Fruit fly (Drosophila melanogaster) whole organism, embryonic: ENCODE results near the gene Scgbeta.

ENCODE experiments used
- B-H1 ChIP-seq: fragments of 200-800 bp; sonication (Bioruptor generic); IDR thresholded peaks from 3 replicates; pipeline ENCODE4 v1.3.6; 2022; ENCODE audit warnings: missing biosample characterization, missing genetic modification characterization
- Bteb2 ChIP-seq: fragments of 200-800 bp; sonication (Bioruptor generic); optimal IDR thresholded peaks from 2 replicates; lab custom pipeline; 2016; ENCODE audit warnings: missing biosample characterization, missing genetic modification characterization
- CG10462 ChIP-seq: fragments of 200-800 bp; sonication (Bioruptor generic); optimal IDR thresholded peaks from 2 replicates; lab custom pipeline; 2016; ENCODE audit warnings: missing biosample characterization, missing genetic modification characterization
- CG12155 ChIP-seq: fragments of 200-800 bp; sonication (Bioruptor generic); optimal IDR thresholded peaks from 3 replicates; lab custom pipeline; 2016; ENCODE audit warnings: missing biosample characterization, missing genetic modification characterization
- CG12391 ChIP-seq: fragments of 200-800 bp; sonication (Bioruptor generic); optimal IDR thresholded peaks from 3 replicates; lab custom pipeline; 2018; ENCODE audit warnings: missing biosample characterization, mild to moderate bottlenecking, missing genetic modification characterization, moderate library complexity
- CG12942 ChIP-seq: fragments of 200-800 bp; sonication (Bioruptor generic); optimal IDR thresholded peaks from 3 replicates; lab custom pipeline; 2016; ENCODE audit warnings: missing biosample characterization, missing genetic modification characterization
- CG13123 ChIP-seq: fragments of 200-800 bp; sonication (Bioruptor generic); optimal IDR thresholded peaks from 2 replicates; lab custom pipeline; 2016; ENCODE audit warnings: missing biosample characterization, missing genetic modification characterization
- CG13624 ChIP-seq: fragments of 200-800 bp; sonication (Bioruptor generic); optimal IDR thresholded peaks from 2 replicates; lab custom pipeline; 2016; ENCODE audit warnings: missing biosample characterization, missing genetic modification characterization
- CG15479 ChIP-seq: fragments of 200-800 bp; sonication (Bioruptor generic); optimal IDR thresholded peaks from 3 replicates; lab custom pipeline; 2019; ENCODE audit warnings: missing biosample characterization, mild to moderate bottlenecking, missing genetic modification characterization, moderate library complexity
- CG16815 ChIP-seq: fragments of 200-800 bp; sonication (Bioruptor generic); optimal IDR thresholded peaks from 3 replicates; lab custom pipeline; 2017; ENCODE audit warnings: missing biosample characterization, mild to moderate bottlenecking, missing genetic modification characterization
- CG17361 ChIP-seq: fragments of 200-800 bp; sonication (Bioruptor generic); IDR thresholded peaks from 3 replicates; pipeline ENCODE4 v1.3.6; 2022; ENCODE audit warnings: missing biosample characterization, missing genetic modification characterization
- CG17568 ChIP-seq: fragments of 200-800 bp; sonication (Bioruptor generic); optimal IDR thresholded peaks from 2 replicates; lab custom pipeline; 2018; ENCODE audit warnings: missing biosample characterization, mild to moderate bottlenecking, missing genetic modification characterization, moderate library complexity
- CG17829 ChIP-seq: fragments of 200-800 bp; optimal IDR thresholded peaks from 2 replicates; lab custom pipeline; 2019; ENCODE audit warnings: missing biosample characterization, mild to moderate bottlenecking, missing genetic modification characterization, moderate library complexity
- CG18619 ChIP-seq: fragments of 200-800 bp; sonication (Bioruptor generic); optimal IDR thresholded peaks from 3 replicates; lab custom pipeline; 2017; ENCODE audit warnings: missing biosample characterization, mild to moderate bottlenecking, missing genetic modification characterization
- CG31224 ChIP-seq: fragments of 200-800 bp; sonication (Bioruptor generic); IDR thresholded peaks from 2 replicates; pipeline ENCODE4 v1.3.6; 2022; ENCODE audit warnings: missing biosample characterization, missing genetic modification characterization
- CG31365 ChIP-seq: fragments of 200-800 bp; sonication (Bioruptor generic); optimal IDR thresholded peaks from 2 replicates; lab custom pipeline; 2018; ENCODE audit warnings: missing biosample characterization, mild to moderate bottlenecking, missing genetic modification characterization
- CG32767 ChIP-seq: fragments of 200-800 bp; sonication (Bioruptor generic); IDR thresholded peaks from 2 replicates; pipeline ENCODE4 v1.3.6; 2022; ENCODE audit warnings: missing biosample characterization, missing genetic modification characterization
- CG3407 ChIP-seq: fragments of 200-800 bp; sonication (Bioruptor generic); optimal IDR thresholded peaks from 2 replicates; lab custom pipeline; 2018; ENCODE audit warnings: missing biosample characterization, mild to moderate bottlenecking, missing genetic modification characterization
- CG3838 ChIP-seq: fragments of 200-800 bp; sonication (Bioruptor generic); optimal IDR thresholded peaks from 3 replicates; lab custom pipeline; 2016; ENCODE audit warnings: missing biosample characterization, missing genetic modification characterization
- CG3847 ChIP-seq: fragments of 200-800 bp; sonication (Bioruptor generic); IDR thresholded peaks from 2 replicates; pipeline ENCODE4 v1.3.6; 2022; ENCODE audit warnings: missing biosample characterization, missing genetic modification characterization
- CG4282 ChIP-seq: fragments of 200-800 bp; sonication (Bioruptor generic); optimal IDR thresholded peaks from 2 replicates; lab custom pipeline; 2016; ENCODE audit warnings: missing biosample characterization, missing genetic modification characterization
- CG4404 ChIP-seq: fragments of 200-800 bp; sonication (Bioruptor generic); IDR thresholded peaks from 2 replicates; pipeline ENCODE4 v1.3.6; 2022; ENCODE audit warnings: missing biosample characterization, missing genetic modification characterization
- CG6175 ChIP-seq: fragments of 200-800 bp; sonication (Bioruptor generic); IDR thresholded peaks from 3 replicates; pipeline ENCODE4 v1.3.6; 2022; ENCODE audit warnings: missing biosample characterization, missing genetic modification characterization
- CG8281 ChIP-seq: fragments of 200-800 bp; sonication (Bioruptor generic); optimal IDR thresholded peaks from 2 replicates; lab custom pipeline; 2018; ENCODE audit warnings: missing biosample characterization, mild to moderate bottlenecking, missing genetic modification characterization, moderate library complexity
- CG8388 ChIP-seq: fragments of 200-800 bp; sonication (Bioruptor generic); optimal IDR thresholded peaks from 2 replicates; lab custom pipeline; 2019; ENCODE audit warnings: missing biosample characterization, mild to moderate bottlenecking, missing genetic modification characterization, moderate library complexity
- CG8765 ChIP-seq: fragments of 200-800 bp; sonication (Bioruptor generic); IDR thresholded peaks from 2 replicates; pipeline ENCODE4 v1.3.6; 2022; ENCODE audit warnings: missing biosample characterization, missing genetic modification characterization
- CG9437 ChIP-seq: fragments of 200-800 bp; sonication (Bioruptor generic); optimal IDR thresholded peaks from 2 replicates; lab custom pipeline; 2018; ENCODE audit warnings: missing biosample characterization, mild to moderate bottlenecking, missing genetic modification characterization
- Dp ChIP-seq: fragments of 200-800 bp; sonication (Bioruptor generic); optimal IDR thresholded peaks from 2 replicates; lab custom pipeline; 2018; ENCODE audit warnings: missing biosample characterization, mild to moderate bottlenecking, missing genetic modification characterization, moderate library complexity
- HmgD ChIP-seq: fragments of 200-800 bp; sonication (Bioruptor generic); optimal IDR thresholded peaks from 3 replicates; lab custom pipeline; 2016; ENCODE audit warnings: missing biosample characterization, missing genetic modification characterization
- HmgZ ChIP-seq: fragments of 200-800 bp; sonication (Bioruptor generic); optimal IDR thresholded peaks from 2 replicates; lab custom pipeline; 2018; ENCODE audit warnings: missing biosample characterization, mild to moderate bottlenecking, missing genetic modification characterization
- Hsf ChIP-seq: fragments of 200-800 bp; sonication (Bioruptor generic); optimal IDR thresholded peaks from 3 replicates; lab custom pipeline; 2016; ENCODE audit warnings: missing biosample characterization, missing genetic modification characterization
- Mrtf ChIP-seq: fragments of 200-800 bp; sonication (Bioruptor generic); IDR thresholded peaks from 3 replicates; pipeline ENCODE4 v1.3.6; 2022; ENCODE audit warnings: missing biosample characterization, missing genetic modification characterization
- PHDP ChIP-seq: fragments of 200-800 bp; sonication (Bioruptor generic); optimal IDR thresholded peaks from 3 replicates; lab custom pipeline; 2018; ENCODE audit warnings: missing biosample characterization, mild to moderate bottlenecking, missing genetic modification characterization, moderate library complexity
- Six4 ChIP-seq: fragments of 200-800 bp; sonication (Bioruptor generic); optimal IDR thresholded peaks from 2 replicates; lab custom pipeline; 2016; ENCODE audit warnings: missing biosample characterization, missing genetic modification characterization
- Xbp1 ChIP-seq: fragments of 200-800 bp; sonication (Bioruptor generic); optimal IDR thresholded peaks from 3 replicates; lab custom pipeline; 2016; ENCODE audit warnings: missing biosample characterization, mild to moderate bottlenecking, missing genetic modification characterization
- bowl ChIP-seq: fragments of 200-800 bp; sonication (Bioruptor generic); IDR thresholded peaks from 2 replicates; pipeline ENCODE4 v1.3.6; 2022; ENCODE audit warnings: missing biosample characterization, missing genetic modification characterization
- chinmo ChIP-seq: fragments of 200-800 bp; sonication (Bioruptor generic); IDR thresholded peaks from 4 replicates; pipeline ENCODE4 v1.3.6; 2022; ENCODE audit warnings: missing biosample characterization, missing genetic modification characterization; ENCODE audit not compliant: partially characterized antibody
- crp ChIP-seq, 2 experiments: fragments of 200-800 bp; sonication (Bioruptor generic); optimal IDR thresholded peaks; 2 replicates in 1 of 2; 3 replicates in 1 of 2; lab custom pipeline; 2017; ENCODE audit warnings: missing biosample characterization in 2 of 2, missing genetic modification characterization in 2 of 2, mild to moderate bottlenecking in 1 of 2, moderate library complexity in 1 of 2
- dmrt11E ChIP-seq: fragments of 200-800 bp; sonication (Bioruptor generic); optimal IDR thresholded peaks from 3 replicates; lab custom pipeline; 2018; ENCODE audit warnings: missing biosample characterization, mild to moderate bottlenecking, missing genetic modification characterization, moderate library complexity
- fd3F ChIP-seq: fragments of 200-800 bp; sonication (Bioruptor generic); optimal IDR thresholded peaks from 2 replicates; lab custom pipeline; 2018; ENCODE audit warnings: missing biosample characterization, mild to moderate bottlenecking, missing genetic modification characterization, moderate library complexity
- h ChIP-seq: fragments of >200 bp; optimal IDR thresholded peaks from 2 replicates; lab custom pipeline; 2017
- hth ChIP-seq: fragments of >200 bp; optimal IDR thresholded peaks from 2 replicates; lab custom pipeline; 2017; ENCODE audit warnings: inconsistent platforms
- insv ChIP-seq, 2 experiments: fragments of 200-800 bp; sonication (Bioruptor generic); optimal IDR thresholded peaks; 3 replicates each; lab custom pipeline; 2016 to 2018; ENCODE audit warnings: missing biosample characterization in 2 of 2, missing genetic modification characterization in 2 of 2
- lbe ChIP-seq: fragments of 200-800 bp; sonication (Bioruptor generic); optimal IDR thresholded peaks from 2 replicates; lab custom pipeline; 2016; ENCODE audit warnings: missing biosample characterization, mild to moderate bottlenecking, missing genetic modification characterization
- otp ChIP-seq: fragments of 200-800 bp; sonication (Bioruptor generic); IDR thresholded peaks from 3 replicates; pipeline ENCODE4, ENCODE4 v1.3.6; 2022; ENCODE audit warnings: missing biosample characterization, missing genetic modification characterization
- pzg ChIP-seq: fragments of 200-800 bp; sonication (Bioruptor generic); optimal IDR thresholded peaks from 3 replicates; lab custom pipeline; 2018; ENCODE audit warnings: missing biosample characterization, mild to moderate bottlenecking, missing genetic modification characterization, moderate library complexity
- repo ChIP-seq: fragments of 200-800 bp; sonication (Bioruptor generic); optimal IDR thresholded peaks from 2 replicates; lab custom pipeline; 2016; ENCODE audit warnings: missing biosample characterization, missing genetic modification characterization
- run ChIP-seq: fragments of 200-800 bp; sonication (Bioruptor generic); optimal IDR thresholded peaks from 3 replicates; lab custom pipeline; 2018; ENCODE audit warnings: missing biosample characterization, mild to moderate bottlenecking, missing genetic modification characterization
- sisA ChIP-seq: fragments of 200-800 bp; sonication (Bioruptor generic); IDR thresholded peaks from 2 replicates; pipeline ENCODE4 v1.3.6; 2022; ENCODE audit warnings: missing biosample characterization, missing genetic modification characterization
- slp2 ChIP-seq: fragments of 200-800 bp; sonication (Bioruptor generic); optimal IDR thresholded peaks from 2 replicates; lab custom pipeline; 2016; ENCODE audit warnings: missing biosample characterization, missing genetic modification characterization
- unc-4 ChIP-seq: fragments of 200-800 bp; sonication (Bioruptor generic); IDR thresholded peaks from 2 replicates; pipeline ENCODE4 v1.3.6; 2022; ENCODE audit warnings: missing biosample characterization, missing genetic modification characterization; ENCODE audit not compliant: partially characterized antibody
- wor ChIP-seq: fragments of 200-800 bp; sonication (Bioruptor generic); IDR thresholded peaks from 2 replicates; pipeline ENCODE4 v1.3.6; 2022; ENCODE audit warnings: missing biosample characterization, missing genetic modification characterization

Gene Scgbeta

dm6 chr3R:12422379-12422975 is at the start of gene Scgbeta, which contains the start of gene CG17202 (continued):
- TF ChIP-seq CG31365 (no peak), HmgZ (tag; lab: Kevin White, UChicago) (peak; percentile 62), CG18619 (GFP tag; lab: Kevin White, UChicago) (peak; percentile 20), h (lab: Kevin White, UChicago) (no peak), CG12942 (GFP tag; lab: Kevin White, UChicago) (no peak), pzg (GFP tag; lab: Kevin White, UChicago) (peak; percentile 78), CG31224 (GFP tag; lab: Robert Waterston, UW) (no peak), CG9437 (GFP tag; lab: Kevin White, UChicago) (no peak), CG13123 (GFP tag; lab: Kevin White, UChicago) (no peak), chinmo (GFP tag; lab: Robert Waterston, UW) (no peak), CG8765 (GFP tag; lab: Robert Waterston, UW) (no peak), CG3407 (no peak), Bteb2 (GFP tag; lab: Kevin White, UChicago) (peak; percentile 7), CG4282 (no peak), crp (GFP tag; optimal IDR thresholded peaks at IDR 0.05; lab: Kevin White, UChicago) (peak in 1 of 2 experiments; percentile 11), Mrtf (no peak), otp (GFP tag; lab: Robert Waterston, UW) (peak; percentile 37; the same call in 1 of the 3 replicates), unc-4 (GFP tag; lab: Robert Waterston, UW) (no peak), CG3838 (GFP tag; lab: Kevin White, UChicago) (no peak), CG17829 (tag; lab: Kevin White, UChicago) (peak; percentile 27), HmgD (GFP tag; lab: Kevin White, UChicago) (no peak), CG17361 (GFP tag; lab: Robert Waterston, UW) (no peak), insv (GFP tag; optimal IDR thresholded peaks at IDR 0.05; lab: Kevin White, UChicago) (no peak), CG8281 (tag; lab: Kevin White, UChicago) (no peak), CG32767 (0 out of 2 replicates have a peak, but pooled peaks have one; percentile 12), Dp (peak; percentile 66), CG12391 (peak; percentile 60), CG6175 (GFP tag; lab: Robert Waterston, UW) (no peak), B-H1 (GFP tag; lab: Robert Waterston, UW) (no peak), CG3847 (peak; percentile 39; the same call in 1 of the 2 replicates), CG10462 (GFP tag; lab: Kevin White, UChicago) (no peak), slp2 (GFP tag; lab: Kevin White, UChicago) (no peak), CG12155 (GFP tag; lab: Kevin White, UChicago) (no peak), bowl (GFP tag; lab: Robert Waterston, UW) (no peak), dmrt11E (tag; lab: Kevin White, UChicago) (no peak), Hsf (GFP tag; lab: Kevin White, UChicago) (peak; percentile 17), CG15479 (GFP tag; lab: Kevin White, UChicago) (no peak), Xbp1 (GFP tag; lab: Kevin White, UChicago) (peak; percentile 41), lbe (GFP tag; lab: Kevin White, UChicago) (no peak), CG16815 (GFP tag; lab: Kevin White, UChicago) (no peak), wor (no peak), Six4 (GFP tag; lab: Kevin White, UChicago) (no peak), CG17568 (GFP tag; lab: Kevin White, UChicago) (no peak), CG13624 (GFP tag; lab: Kevin White, UChicago) (peak; percentile 30), run (tag; lab: Kevin White, UChicago) (no peak), CG8388 (GFP tag; lab: Kevin White, UChicago) (no peak), fd3F (GFP tag; lab: Kevin White, UChicago) (no peak), repo (no peak), hth (lab: Kevin White, UChicago) (no peak), PHDP (no peak), sisA (no peak), CG4404 (GFP tag; lab: Robert Waterston, UW) (no peak)
